Worm (Caenorhabditis elegans): ENCODE data around the gene btb-7.

The btb-7 gene

DNA sequence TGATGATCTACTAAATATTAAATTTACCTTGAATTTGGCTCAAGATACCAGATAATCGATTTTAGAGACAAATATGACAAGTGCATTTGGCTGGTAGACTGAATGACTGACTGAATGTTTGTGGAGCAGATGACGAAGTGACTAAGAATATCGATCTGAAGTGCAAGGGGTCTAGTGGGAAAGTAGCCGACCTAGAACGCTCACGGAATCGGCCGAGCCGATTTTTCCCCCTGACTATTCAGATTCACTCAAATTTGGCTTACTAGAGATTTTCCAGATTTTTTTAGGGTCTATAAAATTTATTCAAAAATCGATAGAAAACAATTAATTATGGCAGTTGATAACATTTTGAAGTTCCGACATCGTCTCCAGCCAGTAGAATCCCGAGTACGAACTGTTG is 18.5 kb upstream of the btb-7 start, which contains the start of gene fbxc-26:
TSS of gene fbxc-26 (minus strand) at position 101 of the 400 bp plus-strand sequence.
- TF ChIP-seq him-1 (tag; optimal IDR thresholded peaks at IDR 0.05): no peak
- TF ChIP-seq dao-5 (tag; optimal IDR thresholded peaks at IDR 0.05): no peak
- TF ChIP-seq W03F9.2 (tag; optimal IDR thresholded peaks at IDR 0.05): no peak

ce11 chrII:1695861-1696260 is 17.2 kb upstream of the btb-7 start, which contains the start of gene F58E1.13:
Gene F58E1.13 (minus strand): TSS chrII:1695872.
- TF ChIP-seq W03F9.2 (tag; optimal IDR thresholded peaks at IDR 0.05) (no peak), dao-5 (tag; optimal IDR thresholded peaks at IDR 0.05) (no peak)

- TF ChIP-seq W03F9.2 (tag; optimal IDR thresholded peaks at IDR 0.05) (no peak), dao-5 (tag; optimal IDR thresholded peaks at IDR 0.05) (no peak), him-1 (tag; optimal IDR thresholded peaks at IDR 0.05) (no peak)
These were observed 9.7 kb upstream of the btb-7 start, which contains the start of gene fbxb-47 for ce11 chrII:1703363-1703762. Gene fbxb-47 (minus strand): TSS chrII:1703463.

DNA sequence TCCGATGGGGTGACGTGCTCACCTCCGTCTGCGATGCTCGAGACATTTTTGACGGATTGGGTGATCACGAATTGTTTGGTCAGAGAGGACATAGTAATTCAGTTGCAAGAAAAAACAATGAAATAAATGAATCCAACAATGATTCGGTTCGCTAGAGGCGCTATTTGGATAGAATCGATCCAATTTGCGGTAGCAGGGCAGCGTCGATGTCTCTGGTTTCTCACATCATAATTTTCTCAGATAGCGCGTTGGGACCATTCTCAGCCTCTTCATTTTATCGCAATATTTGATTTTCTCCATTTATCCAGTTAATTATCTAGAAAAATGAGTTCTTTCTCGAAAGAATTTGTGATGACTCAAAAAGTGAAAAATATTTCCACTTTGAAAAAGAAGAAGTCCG is 6.7 kb upstream of the btb-7 start, which contains the start of gene sdz-18:
TSS of gene sdz-18 (minus strand) at position 101 of the 400 bp plus-strand sequence.
- TF ChIP-seq him-1 (tag; optimal IDR thresholded peaks at IDR 0.05): no peak
- TF ChIP-seq W03F9.2 (tag; optimal IDR thresholded peaks at IDR 0.05): no peak
- TF ChIP-seq dao-5 (tag; optimal IDR thresholded peaks at IDR 0.05): no peak

- TF ChIP-seq dao-5 (tag; optimal IDR thresholded peaks at IDR 0.05) (no peak), him-1 (tag; optimal IDR thresholded peaks at IDR 0.05) (no peak), W03F9.2 (tag; optimal IDR thresholded peaks at IDR 0.05) (no peak)
These were observed 3.1 kb upstream of the btb-7 start, which contains the start of gene fbxa-184 for ce11 chrII:1709959-1710358. Gene fbxa-184 (plus strand): TSS chrII:1710259.

DNA sequence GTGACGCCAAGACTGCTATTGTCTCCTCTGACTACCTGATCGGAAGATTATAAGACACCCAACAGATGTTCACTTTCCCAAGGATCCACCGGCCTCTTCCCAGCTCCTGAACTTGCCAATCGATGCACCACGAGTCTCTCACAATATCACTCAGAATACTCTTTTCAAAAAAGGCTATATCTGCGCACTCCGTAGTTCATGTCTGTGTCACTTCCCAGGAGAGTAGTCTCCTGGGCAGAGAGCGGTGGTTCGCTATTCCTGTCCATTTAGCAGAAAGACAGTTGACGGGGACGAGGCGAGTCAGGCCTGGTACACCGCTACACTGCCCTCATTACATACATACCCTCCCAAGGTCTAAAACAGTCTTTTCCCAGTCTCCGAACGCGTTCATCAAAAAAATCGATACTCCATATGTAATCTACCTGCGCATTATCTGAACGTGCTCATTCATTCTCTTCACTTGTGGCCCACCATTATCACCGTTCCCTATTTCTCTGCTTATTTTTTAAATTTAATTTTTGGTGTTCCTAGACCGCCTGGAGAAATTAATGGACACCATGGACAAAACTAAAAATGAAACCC is 1.8 kb downstream of the btb-7 start, which contains the start of gene btb-6:
TSS of gene btb-6 (plus strand) at position 532 of the 582 bp plus-strand sequence.
- TF ChIP-seq W03F9.2 (tag; optimal IDR thresholded peaks at IDR 0.05): no peak
- TF ChIP-seq dao-5 (tag; optimal IDR thresholded peaks at IDR 0.05): no peak
- no peak for TF ChIP-seq him-1 (tag; optimal IDR thresholded peaks at IDR 0.05)

ce11 chrII:1719153-1719552 is 6.1 kb downstream of the btb-7 start, which contains the start of gene fbxb-48:
Gene fbxb-48 (minus strand): TSS chrII:1719253.
- TF ChIP-seq him-1 (tag; optimal IDR thresholded peaks at IDR 0.05) (no peak), dao-5 (tag; optimal IDR thresholded peaks at IDR 0.05) (no peak), W03F9.2 (tag; optimal IDR thresholded peaks at IDR 0.05) (no peak)

DNA sequence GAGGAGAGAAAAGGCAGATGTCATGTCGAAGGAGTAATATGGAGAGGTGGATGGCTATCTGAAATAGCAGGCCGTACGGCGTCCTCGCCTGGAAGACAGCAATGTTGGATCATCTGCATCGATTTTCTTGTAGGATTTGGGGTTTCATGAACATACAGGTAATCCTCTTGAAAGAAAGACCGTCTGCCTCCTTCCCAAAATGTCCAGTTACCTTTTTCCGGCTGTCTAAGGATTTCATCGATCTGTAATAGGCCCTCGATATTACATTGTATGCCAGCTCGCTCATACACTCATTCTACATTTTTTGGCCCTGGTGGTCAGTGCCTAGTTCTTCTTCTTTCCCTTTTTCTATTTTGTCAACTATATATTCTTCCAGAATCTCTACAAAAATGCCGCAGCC is 9.4 kb downstream of the btb-7 start, which contains the start of the genes fbxb-5 and btb-8:
TSS of gene fbxb-5 (minus strand) at position 101 of the 400 bp plus-strand sequence.
TSS of gene btb-8 (plus strand) at position 377 of the 400 bp plus-strand sequence.
- TF ChIP-seq him-1 (tag; optimal IDR thresholded peaks at IDR 0.05) (no peak), dao-5 (tag; optimal IDR thresholded peaks at IDR 0.05) (no peak), W03F9.2 (tag; optimal IDR thresholded peaks at IDR 0.05) (no peak)

ce11 chrII:1724314-1724713 is 11.3 kb downstream of the btb-7 start, which contains the start of gene fbxb-11:
Gene fbxb-11 (plus strand): TSS chrII:1724614.
- no peak for TF ChIP-seq dao-5 (tag; optimal IDR thresholded peaks at IDR 0.05)
- TF ChIP-seq him-1 (tag; optimal IDR thresholded peaks at IDR 0.05): no peak
- TF ChIP-seq W03F9.2 (tag; optimal IDR thresholded peaks at IDR 0.05): no peak

DNA sequence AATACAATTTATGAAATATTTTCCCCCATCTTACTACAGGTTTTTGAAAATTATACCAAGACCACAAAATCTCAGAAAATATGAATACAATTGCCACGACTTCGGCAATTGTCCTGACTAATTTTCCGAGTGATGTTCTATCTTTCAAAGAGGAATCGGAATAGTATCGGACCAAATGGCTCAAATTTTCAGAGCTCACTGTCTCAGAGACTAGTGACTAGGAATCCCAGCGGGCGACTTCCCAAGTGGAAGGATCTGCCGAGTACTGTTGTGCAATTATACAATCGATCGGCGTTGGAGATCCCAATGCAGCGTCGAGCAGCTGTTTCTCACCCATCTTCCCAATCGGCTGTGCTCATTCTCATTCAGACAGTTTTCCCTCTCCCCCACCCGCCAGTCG is 12.7 kb downstream of the btb-7 start, which contains the start of gene F45C12.17:
TSS of gene F45C12.17 (plus strand) at position 377 of the 400 bp plus-strand sequence.
- TF ChIP-seq W03F9.2 (tag; optimal IDR thresholded peaks at IDR 0.05): no peak
- no peak for TF ChIP-seq him-1 (tag; optimal IDR thresholded peaks at IDR 0.05)
- TF ChIP-seq dao-5 (tag; optimal IDR thresholded peaks at IDR 0.05): no peak

DNA sequence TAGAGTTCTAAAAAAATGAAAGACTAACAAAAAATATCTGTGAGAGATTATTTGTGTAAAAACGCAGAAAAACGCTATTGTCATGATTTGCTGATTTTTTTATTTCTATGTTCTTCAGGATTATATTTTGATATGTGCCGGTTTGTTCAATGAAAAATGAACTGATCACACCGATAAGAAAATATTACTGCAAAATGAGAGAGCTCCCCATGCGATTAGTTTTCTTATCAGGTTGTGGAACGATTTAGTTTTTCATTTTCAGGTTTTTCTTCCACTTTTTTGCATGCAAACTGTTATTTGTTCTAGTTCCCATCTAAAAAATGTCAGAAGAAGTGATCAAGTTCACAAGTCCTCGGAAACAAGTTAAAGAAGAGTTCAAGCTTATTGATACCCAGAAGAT is 15.2 kb downstream of the btb-7 start, which contains the start of gene btb-9:
TSS of gene btb-9 (plus strand) at position 254 of the 400 bp plus-strand sequence.
- TF ChIP-seq him-1 (tag; optimal IDR thresholded peaks at IDR 0.05) (no peak), dao-5 (tag; optimal IDR thresholded peaks at IDR 0.05) (no peak), W03F9.2 (tag; optimal IDR thresholded peaks at IDR 0.05) (no peak)

DNA sequence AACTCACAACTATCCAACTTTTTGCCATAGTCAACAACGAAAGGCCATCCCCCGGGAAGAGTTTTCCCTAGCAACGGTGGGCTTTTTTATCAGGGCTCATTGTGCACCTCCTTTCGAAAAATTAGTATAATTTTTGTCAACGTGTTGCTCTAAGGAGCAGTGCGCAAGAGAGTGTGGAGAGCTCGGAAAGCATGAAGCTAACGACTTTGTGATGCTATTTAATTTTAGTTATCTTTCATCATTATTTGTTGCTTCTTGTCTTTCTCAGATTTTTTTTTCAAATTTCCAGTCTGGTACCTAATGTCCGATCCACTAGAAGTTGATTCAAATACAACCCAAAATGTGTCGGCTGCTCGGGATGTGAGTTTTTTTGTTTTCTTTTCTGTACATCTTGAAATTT is 17.1 kb downstream of the btb-7 start, which contains the start of gene ceh-81:
TSS of gene ceh-81 (plus strand) at position 301 of the 400 bp plus-strand sequence.
- TF ChIP-seq him-1 (tag; optimal IDR thresholded peaks at IDR 0.05): no peak
- TF ChIP-seq W03F9.2 (tag; optimal IDR thresholded peaks at IDR 0.05): no peak
- TF ChIP-seq dao-5 (tag; optimal IDR thresholded peaks at IDR 0.05): no peak

- TF ChIP-seq W03F9.2 (tag; optimal IDR thresholded peaks at IDR 0.05) (no peak), dao-5 (tag; optimal IDR thresholded peaks at IDR 0.05) (no peak), him-1 (tag; optimal IDR thresholded peaks at IDR 0.05) (no peak)
These were observed 18.9 kb downstream of the btb-7 start, which contains the start of gene ceh-82 for ce11 chrII:1731932-1732331. Gene ceh-82 (plus strand): TSS chrII:1732232.

DNA sequence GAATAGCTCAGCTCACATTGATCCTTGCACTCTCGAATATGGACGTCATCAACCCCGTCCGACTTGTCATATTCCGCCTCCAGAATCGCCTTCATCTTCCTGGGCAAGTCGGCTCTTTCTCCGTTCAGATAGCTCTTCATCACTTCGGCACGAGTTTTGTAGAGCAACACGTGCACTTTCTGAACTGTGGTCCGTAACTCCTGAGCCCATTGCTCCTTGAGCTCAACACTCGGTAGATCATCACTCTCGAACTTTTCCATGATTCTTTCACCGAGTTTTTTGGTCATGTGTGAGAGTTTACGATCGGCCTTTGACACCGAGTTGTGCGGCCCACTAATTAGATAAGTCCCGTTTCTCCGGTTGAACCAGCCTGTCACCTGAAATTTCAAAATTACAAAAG is 22.1 kb downstream of the btb-7 start:
- TF ChIP-seq him-1 (tag; optimal IDR thresholded peaks at IDR 0.05): no peak
- TF ChIP-seq W03F9.2 (tag; optimal IDR thresholded peaks at IDR 0.05): no peak
- TF ChIP-seq dao-5 (tag; optimal IDR thresholded peaks at IDR 0.05): no peak

Measured in whole organism, L4/young adult.